Fruit fly (Drosophila melanogaster): ENCODE results near the gene ND-B22.

The ND-B22 gene

dm6 chr2L:13399565-13399964 is 28.7 kb upstream of the ND-B22 start (continued):
- TF ChIP-seq nau (GFP tag; optimal IDR thresholded peaks at IDR 0.05): no peak
- TF ChIP-seq lov (optimal IDR thresholded peaks at IDR 0.05): no peak
- TF ChIP-seq lov (GFP tag; IDR thresholded peaks at IDR 0.05): no peak
- TF ChIP-seq tio (GFP tag; optimal IDR thresholded peaks at IDR 0.05): no peak
- no peak for TF ChIP-seq CG2889 (GFP tag; IDR thresholded peaks at IDR 0.05)
- TF ChIP-seq Kr (GFP tag; optimal IDR thresholded peaks at IDR 0.05): no peak
- TF ChIP-seq CG15011 (GFP tag; optimal IDR thresholded peaks at IDR 0.05): no peak
- TF ChIP-seq CG14860 (GFP tag; IDR thresholded peaks at IDR 0.05; ENCODE audit: partially characterized antibody): no peak
- no peak for TF ChIP-seq pb (GFP tag; optimal IDR thresholded peaks at IDR 0.05)
- TF ChIP-seq CG14050 (GFP tag; IDR thresholded peaks at IDR 0.05): no peak
- TF ChIP-seq dmrt99B (tag; optimal IDR thresholded peaks at IDR 0.05): peak; percentile 11
- no peak for TF ChIP-seq lilli (GFP tag; optimal IDR thresholded peaks at IDR 0.05)
- no peak for TF ChIP-seq chm (GFP tag; IDR thresholded peaks at IDR 0.05)
- no peak for TF ChIP-seq HLHmδ (GFP tag; optimal IDR thresholded peaks at IDR 0.05)
- no peak for TF ChIP-seq CrebB (tag; optimal IDR thresholded peaks at IDR 0.05)
- TF ChIP-seq CG12744 (GFP tag; optimal IDR thresholded peaks at IDR 0.05): no peak
- TF ChIP-seq Deaf1 (tag; optimal IDR thresholded peaks at IDR 0.05): peak; percentile 64
- TF ChIP-seq inv (GFP tag; IDR thresholded peaks at IDR 0.05; ENCODE audit: partially characterized antibody): no peak
- TF ChIP-seq dimm (GFP tag; IDR thresholded peaks at IDR 0.05): no peak
- TF ChIP-seq D (optimal IDR thresholded peaks at IDR 0.05): no peak
- TF ChIP-seq D (GFP tag; optimal IDR thresholded peaks at IDR 0.05): no peak
- no peak for TF ChIP-seq Bgb (GFP tag; IDR thresholded peaks at IDR 0.05; ENCODE audit: partially characterized antibody)
- TF ChIP-seq CG5245 (GFP tag; optimal IDR thresholded peaks at IDR 0.05): no peak
- no peak for TF ChIP-seq grn (GFP tag; optimal IDR thresholded peaks at IDR 0.05)
- TF ChIP-seq hbn (GFP tag; IDR thresholded peaks at IDR 0.05; ENCODE audit: partially characterized antibody): no peak
- no peak for TF ChIP-seq CG12219 (GFP tag; optimal IDR thresholded peaks at IDR 0.05)
- no peak for TF ChIP-seq pan (optimal IDR thresholded peaks at IDR 0.05)
- no peak for TF ChIP-seq pan (GFP tag; optimal IDR thresholded peaks at IDR 0.05 in 1 of 2, IDR thresholded peaks at IDR 0.05 in 1 of 2)
- TF ChIP-seq vfl (GFP tag; optimal IDR thresholded peaks at IDR 0.05): no peak
- TF ChIP-seq row (GFP tag; IDR thresholded peaks at IDR 0.05): peak; percentile 53
- peak; percentile 86 for TF ChIP-seq sens (GFP tag)
- no peak for TF ChIP-seq sens-2 (GFP tag; IDR thresholded peaks at IDR 0.05)
- TF ChIP-seq CG10321 (GFP tag; IDR thresholded peaks at IDR 0.05): no peak
- no peak for TF ChIP-seq HHEX (GFP tag; optimal IDR thresholded peaks at IDR 0.05)
- no peak for TF ChIP-seq al (GFP tag; IDR thresholded peaks at IDR 0.05)
- no peak for TF ChIP-seq usp (GFP tag; optimal IDR thresholded peaks at IDR 0.05)
- no peak for TF ChIP-seq pho (GFP tag; optimal IDR thresholded peaks at IDR 0.05)
- no peak for TF ChIP-seq CG7372 (GFP tag; IDR thresholded peaks at IDR 0.05)
- no peak for TF ChIP-seq CG2129 (GFP tag; IDR thresholded peaks at IDR 0.05; ENCODE audit: partially characterized antibody)
- TF ChIP-seq lbe (GFP tag; optimal IDR thresholded peaks at IDR 0.05): no peak
- no peak for TF ChIP-seq C15 (GFP tag; IDR thresholded peaks at IDR 0.05)
- no peak for TF ChIP-seq onecut (GFP tag; IDR thresholded peaks at IDR 0.05)
- TF ChIP-seq CG2678 (tag; optimal IDR thresholded peaks at IDR 0.05): peak; percentile 22
- no peak for TF ChIP-seq ssp (GFP tag; IDR thresholded peaks at IDR 0.05)
- TF ChIP-seq CG33213 (GFP tag; optimal IDR thresholded peaks at IDR 0.05): no peak
- TF ChIP-seq PHDP (tag; optimal IDR thresholded peaks at IDR 0.05): peak; percentile 8
- TF ChIP-seq bab2 (GFP tag; optimal IDR thresholded peaks at IDR 0.05): no peak
- no peak for TF ChIP-seq p53 (GFP tag; optimal IDR thresholded peaks at IDR 0.05)
- TF ChIP-seq Nf-YA (GFP tag; IDR thresholded peaks at IDR 0.05): no peak
- TF ChIP-seq corto (GFP tag; optimal IDR thresholded peaks at IDR 0.05): no peak
- TF ChIP-seq CG4282 (GFP tag; optimal IDR thresholded peaks at IDR 0.05): no peak
- TF ChIP-seq CG15269 (tag; optimal IDR thresholded peaks at IDR 0.05): peak; percentile 18
- TF ChIP-seq ato (GFP tag; IDR thresholded peaks at IDR 0.05; ENCODE audit: partially characterized antibody): no peak

All from whole organism, embryonic.